Fruit fly (Drosophila melanogaster): ENCODE measurements around the gene CG3609.

Gene CG3609

DNA sequence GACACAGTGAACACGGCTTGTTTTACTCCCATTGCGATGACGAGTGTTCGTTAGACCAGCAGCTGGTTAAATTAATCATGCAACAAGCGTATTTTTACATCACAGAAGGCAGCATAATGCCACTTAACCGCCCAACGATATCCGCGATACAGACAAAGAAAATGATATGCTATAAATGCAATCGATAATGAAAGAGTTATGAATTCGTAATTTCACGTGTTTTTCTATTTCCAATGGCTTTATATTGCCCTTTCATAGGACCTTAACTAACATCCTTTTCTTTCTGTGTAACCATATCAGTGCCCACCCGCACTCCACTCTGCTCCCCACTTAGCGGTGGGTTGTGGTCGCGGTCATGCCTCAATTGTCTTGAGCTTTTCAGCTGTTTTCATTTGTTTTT lies 38.7 kb upstream of the CG3609 start:
- TF ChIP-seq CG7101 (tag; optimal IDR thresholded peaks at IDR 0.05): no peak
- no peak for TF ChIP-seq toe (GFP tag; optimal IDR thresholded peaks at IDR 0.05)
- TF ChIP-seq Hr96 (GFP tag; optimal IDR thresholded peaks at IDR 0.05): no peak
- no peak for TF ChIP-seq CG33017 (tag; optimal IDR thresholded peaks at IDR 0.05)
- TF ChIP-seq CG11617 (GFP tag; optimal IDR thresholded peaks at IDR 0.05): no peak
- TF ChIP-seq CG14711 (tag; optimal IDR thresholded peaks at IDR 0.05): no peak
- TF ChIP-seq Crg-1 (GFP tag; optimal IDR thresholded peaks at IDR 0.05): no peak
- TF ChIP-seq bab1 (GFP tag; optimal IDR thresholded peaks at IDR 0.05): no peak
- TF ChIP-seq CG12768 (GFP tag; optimal IDR thresholded peaks at IDR 0.05): no peak
- no peak for TF ChIP-seq cnc (optimal IDR thresholded peaks at IDR 0.05)
- TF ChIP-seq CG7045 (GFP tag; optimal IDR thresholded peaks at IDR 0.05): no peak
- no peak for TF ChIP-seq CG5204 (GFP tag; optimal IDR thresholded peaks at IDR 0.05)
- TF ChIP-seq Mnt (GFP tag; optimal IDR thresholded peaks at IDR 0.05): no peak
- no peak for TF ChIP-seq CG1620 (GFP tag; optimal IDR thresholded peaks at IDR 0.05)
- no peak for TF ChIP-seq ovo (GFP tag; optimal IDR thresholded peaks at IDR 0.05)
- no peak for TF ChIP-seq cic (GFP tag; optimal IDR thresholded peaks at IDR 0.05)
- no peak for TF ChIP-seq tj (GFP tag; optimal IDR thresholded peaks at IDR 0.05)
- TF ChIP-seq pad (GFP tag; optimal IDR thresholded peaks at IDR 0.05): no peak
- no peak for TF ChIP-seq Clk (GFP tag; optimal IDR thresholded peaks at IDR 0.05)

DNA sequence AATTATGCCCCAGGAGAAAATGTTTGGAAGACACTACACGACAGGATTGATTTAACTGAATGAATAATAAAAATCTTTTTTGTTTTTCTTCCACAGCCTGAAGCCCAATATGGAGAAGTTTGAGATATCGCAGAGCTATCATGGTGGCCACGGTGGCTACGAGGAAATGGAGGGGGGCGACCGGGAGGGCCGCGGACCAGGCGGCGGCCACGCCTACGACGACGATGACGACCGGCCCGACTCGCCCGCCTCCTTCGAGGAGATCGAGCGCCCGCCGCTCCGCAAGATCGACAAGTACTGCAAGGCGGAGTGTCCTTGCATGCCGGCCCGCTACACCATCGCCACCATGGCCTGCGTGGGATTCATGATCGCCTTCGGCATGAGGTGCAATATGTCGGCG lies 30.2 kb upstream of the CG3609 start:
- TF ChIP-seq CG7045 (GFP tag; optimal IDR thresholded peaks at IDR 0.05) (no peak), CG12768 (GFP tag; optimal IDR thresholded peaks at IDR 0.05) (no peak), CG5204 (GFP tag; optimal IDR thresholded peaks at IDR 0.05) (no peak), CG1620 (GFP tag; optimal IDR thresholded peaks at IDR 0.05) (no peak), Mnt (GFP tag; optimal IDR thresholded peaks at IDR 0.05) (no peak), pad (GFP tag; optimal IDR thresholded peaks at IDR 0.05) (no peak), Clk (GFP tag; optimal IDR thresholded peaks at IDR 0.05) (no peak), CG7101 (tag; optimal IDR thresholded peaks at IDR 0.05) (no peak), ovo (GFP tag; optimal IDR thresholded peaks at IDR 0.05) (no peak), toe (GFP tag; optimal IDR thresholded peaks at IDR 0.05) (no peak), cic (GFP tag; optimal IDR thresholded peaks at IDR 0.05) (no peak), CG11617 (GFP tag; optimal IDR thresholded peaks at IDR 0.05) (no peak)

DNA sequence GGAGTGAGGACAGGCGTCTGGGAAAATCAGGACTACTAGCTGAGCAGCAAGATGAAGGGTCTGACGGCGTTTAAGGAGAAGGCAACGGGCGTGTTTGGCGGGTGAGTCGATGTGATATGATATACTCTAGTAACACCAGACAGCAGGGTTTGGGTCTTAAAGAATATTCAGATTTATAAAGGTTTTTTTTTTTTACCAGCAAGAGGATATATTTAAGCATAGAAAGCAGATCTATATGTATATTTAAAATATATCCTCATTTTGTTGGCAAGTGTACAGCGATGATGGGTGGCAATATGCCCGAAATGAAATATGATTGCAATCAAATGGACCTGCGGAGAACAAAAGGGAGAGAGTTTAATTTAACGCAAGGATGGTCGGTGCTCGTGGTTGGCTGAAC lies 27.8 kb upstream of the CG3609 start:
- no peak for TF ChIP-seq tj (GFP tag; optimal IDR thresholded peaks at IDR 0.05)
- TF ChIP-seq CG7045 (GFP tag; optimal IDR thresholded peaks at IDR 0.05): no peak
- TF ChIP-seq kay (GFP tag; ENCODE audit: borderline replicate concordance): no peak
- no peak for TF ChIP-seq CG33017 (tag; optimal IDR thresholded peaks at IDR 0.05)
- no peak for TF ChIP-seq bab1 (GFP tag; optimal IDR thresholded peaks at IDR 0.05)
- no peak for TF ChIP-seq CG12768 (GFP tag; optimal IDR thresholded peaks at IDR 0.05)
- TF ChIP-seq CG11617 (GFP tag; optimal IDR thresholded peaks at IDR 0.05): no peak
- TF ChIP-seq ovo (GFP tag; optimal IDR thresholded peaks at IDR 0.05): no peak
- TF ChIP-seq CG1620 (GFP tag; optimal IDR thresholded peaks at IDR 0.05): no peak
- TF ChIP-seq CG14711 (tag; optimal IDR thresholded peaks at IDR 0.05): no peak
- no peak for TF ChIP-seq Clk (GFP tag; optimal IDR thresholded peaks at IDR 0.05)
- no peak for TF ChIP-seq cnc (optimal IDR thresholded peaks at IDR 0.05)
- no peak for TF ChIP-seq cic (GFP tag; optimal IDR thresholded peaks at IDR 0.05)
- TF ChIP-seq Hr96 (GFP tag; optimal IDR thresholded peaks at IDR 0.05): no peak
- no peak for TF ChIP-seq pad (GFP tag; optimal IDR thresholded peaks at IDR 0.05)
- TF ChIP-seq CG7101 (tag; optimal IDR thresholded peaks at IDR 0.05): no peak
- TF ChIP-seq CG5204 (GFP tag; optimal IDR thresholded peaks at IDR 0.05): no peak
- TF ChIP-seq Crg-1 (GFP tag; optimal IDR thresholded peaks at IDR 0.05): no peak
- TF ChIP-seq toe (GFP tag; optimal IDR thresholded peaks at IDR 0.05): no peak

DNA sequence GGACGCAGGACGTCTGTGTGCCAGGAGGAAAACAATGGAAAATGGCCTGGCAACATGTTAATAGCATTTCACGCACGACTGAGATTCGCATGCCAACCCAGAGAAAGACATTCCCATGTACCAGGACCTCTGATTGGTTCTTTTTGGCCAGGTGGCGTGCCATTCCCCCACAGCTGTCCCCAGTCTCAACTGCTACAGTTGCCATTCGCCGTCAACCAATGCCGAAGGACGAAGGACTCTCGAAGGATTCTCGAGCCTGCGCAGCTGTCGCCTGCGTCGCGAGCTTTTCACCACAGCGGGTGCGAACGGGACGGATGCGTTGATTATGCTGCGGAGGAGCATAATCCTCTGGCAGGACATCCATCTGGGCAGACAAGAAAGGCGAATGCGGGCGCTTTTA lies 25.5 kb upstream of the CG3609 start, which contains the start of gene VGlut:
Gene VGlut (plus strand): TSS at position 399 of the 400 bp plus-strand sequence.
- TF ChIP-seq CG14711 (tag; optimal IDR thresholded peaks at IDR 0.05) (no peak), CG1620 (GFP tag; optimal IDR thresholded peaks at IDR 0.05) (no peak), bab1 (GFP tag; optimal IDR thresholded peaks at IDR 0.05) (no peak), CG11617 (GFP tag; optimal IDR thresholded peaks at IDR 0.05) (no peak), pad (GFP tag; optimal IDR thresholded peaks at IDR 0.05) (no peak), Clk (GFP tag; optimal IDR thresholded peaks at IDR 0.05) (no peak), Hr96 (GFP tag; optimal IDR thresholded peaks at IDR 0.05) (no peak), tj (GFP tag; optimal IDR thresholded peaks at IDR 0.05) (no peak)

DNA sequence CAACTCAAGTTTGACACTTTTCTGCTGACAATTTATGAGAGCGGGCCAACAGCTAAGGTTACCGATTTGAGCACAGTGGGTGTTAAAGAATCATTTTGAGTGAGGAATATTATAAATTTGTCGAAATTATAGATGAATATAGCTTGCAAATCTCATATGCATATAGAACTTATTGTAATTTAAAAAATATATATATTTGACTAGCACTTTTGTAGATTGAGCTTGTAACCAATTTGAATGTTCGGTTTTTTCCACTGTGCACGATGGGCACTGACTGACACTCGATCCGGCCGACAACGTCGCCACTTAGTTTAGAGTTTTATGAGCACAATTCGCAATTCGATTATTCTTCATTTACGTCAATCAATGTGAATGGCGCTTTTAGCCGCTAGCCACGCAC lies 24.0 kb upstream of the CG3609 start:
- no peak for TF ChIP-seq bab1 (GFP tag; optimal IDR thresholded peaks at IDR 0.05)
- TF ChIP-seq CG5204 (GFP tag; optimal IDR thresholded peaks at IDR 0.05): no peak
- TF ChIP-seq Hr96 (GFP tag; optimal IDR thresholded peaks at IDR 0.05): no peak
- no peak for TF ChIP-seq cnc (optimal IDR thresholded peaks at IDR 0.05)
- no peak for TF ChIP-seq CG33017 (tag; optimal IDR thresholded peaks at IDR 0.05)

DNA sequence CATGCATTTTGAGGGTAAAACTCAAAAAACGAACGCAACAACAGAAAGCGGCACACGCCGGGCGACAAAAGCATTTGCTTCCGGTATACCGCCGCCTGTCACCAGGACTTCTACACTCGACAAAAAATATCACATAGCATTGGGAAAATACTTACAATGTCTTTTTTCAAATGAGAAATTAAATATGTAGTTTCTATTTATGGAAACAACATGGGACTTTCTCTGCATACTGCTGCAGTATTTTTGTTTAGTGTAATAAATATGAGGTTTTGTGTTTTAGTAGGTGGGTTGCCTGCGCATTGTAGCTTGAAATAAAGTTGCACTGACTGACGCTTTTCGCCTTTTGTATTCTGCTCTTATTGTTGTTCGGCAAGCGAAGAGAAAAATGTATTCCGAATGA lies 22.7 kb upstream of the CG3609 start:
- TF ChIP-seq cnc (optimal IDR thresholded peaks at IDR 0.05): no peak
- no peak for TF ChIP-seq Crg-1 (GFP tag; optimal IDR thresholded peaks at IDR 0.05)
- TF ChIP-seq pad (GFP tag; optimal IDR thresholded peaks at IDR 0.05): no peak
- TF ChIP-seq CG11617 (GFP tag; optimal IDR thresholded peaks at IDR 0.05): no peak
- no peak for TF ChIP-seq CG33017 (tag; optimal IDR thresholded peaks at IDR 0.05)
- TF ChIP-seq CG5204 (GFP tag; optimal IDR thresholded peaks at IDR 0.05): no peak
- no peak for TF ChIP-seq ovo (GFP tag; optimal IDR thresholded peaks at IDR 0.05)
- no peak for TF ChIP-seq tj (GFP tag; optimal IDR thresholded peaks at IDR 0.05)
- TF ChIP-seq Clk (GFP tag; optimal IDR thresholded peaks at IDR 0.05): no peak
- TF ChIP-seq CG14711 (tag; optimal IDR thresholded peaks at IDR 0.05): no peak

DNA sequence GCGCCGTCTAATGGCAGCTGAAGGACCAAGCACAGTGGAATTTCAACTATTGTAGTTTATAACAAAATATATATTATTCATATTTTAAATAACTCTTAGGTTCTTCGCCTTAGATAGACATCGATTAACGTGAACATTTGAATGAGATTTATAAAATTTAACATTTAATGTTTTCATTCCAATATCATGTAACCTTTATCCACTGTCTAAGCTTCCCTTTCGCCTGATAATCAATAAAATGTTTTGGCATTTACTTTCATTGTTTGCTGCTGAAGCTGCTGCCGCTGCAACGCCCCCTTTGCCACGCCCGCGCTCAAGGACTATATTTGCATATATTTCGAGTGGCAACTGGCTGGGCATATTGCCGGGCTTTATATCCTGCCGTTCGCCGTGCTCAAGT lies 20.4 kb upstream of the CG3609 start:
- no peak for TF ChIP-seq CG5204 (GFP tag; optimal IDR thresholded peaks at IDR 0.05)
- no peak for TF ChIP-seq cnc (optimal IDR thresholded peaks at IDR 0.05)
- TF ChIP-seq cic (GFP tag; optimal IDR thresholded peaks at IDR 0.05): no peak
- TF ChIP-seq toe (GFP tag; optimal IDR thresholded peaks at IDR 0.05): no peak
- TF ChIP-seq kay (GFP tag; ENCODE audit: borderline replicate concordance): no peak
- no peak for TF ChIP-seq ovo (GFP tag; optimal IDR thresholded peaks at IDR 0.05)
- no peak for TF ChIP-seq Hr96 (GFP tag; optimal IDR thresholded peaks at IDR 0.05)
- no peak for TF ChIP-seq Crg-1 (GFP tag; optimal IDR thresholded peaks at IDR 0.05)
- no peak for TF ChIP-seq CG33017 (tag; optimal IDR thresholded peaks at IDR 0.05)
- no peak for TF ChIP-seq CG12768 (GFP tag; optimal IDR thresholded peaks at IDR 0.05)
- TF ChIP-seq CG7045 (GFP tag; optimal IDR thresholded peaks at IDR 0.05): no peak
- no peak for TF ChIP-seq tj (GFP tag; optimal IDR thresholded peaks at IDR 0.05)
- TF ChIP-seq CG11617 (GFP tag; optimal IDR thresholded peaks at IDR 0.05): no peak
- no peak for TF ChIP-seq Mnt (GFP tag; optimal IDR thresholded peaks at IDR 0.05)
- TF ChIP-seq CG7101 (tag; optimal IDR thresholded peaks at IDR 0.05): no peak

All from whole organism, adult.